Fruit fly (Drosophila melanogaster): ENCODE measurements around the gene CG9902.

The CG9902 gene

dm6 chrX:16552968-16553417 lies 5.7 kb upstream of the CG9902 start (continued):
- peak; percentile 70 for TF ChIP-seq CG8290 (GFP tag; optimal IDR thresholded peaks at IDR 0.05)
- peak; percentile 18 to 88 for TF ChIP-seq CG8290 (tag; optimal IDR thresholded peaks at IDR 0.05)
- no peak for TF ChIP-seq ewg (GFP tag; optimal IDR thresholded peaks at IDR 0.05)
- TF ChIP-seq HLH4C (GFP tag; IDR thresholded peaks at IDR 0.05; ENCODE audit: partially characterized antibody), result 0 out of 3 replicates have a peak, but pooled peaks have one; percentile 30
- TF ChIP-seq CG1832 (GFP tag; optimal IDR thresholded peaks at IDR 0.05), result no peak
- TF ChIP-seq CG14860 (GFP tag; IDR thresholded peaks at IDR 0.05; ENCODE audit: partially characterized antibody), result 0 out of 3 replicates have a peak, but pooled peaks have one; percentile 43
- peak; percentile 23 for TF ChIP-seq Sry-δ (GFP tag; optimal IDR thresholded peaks at IDR 0.05)
- TF ChIP-seq cg (GFP tag; optimal IDR thresholded peaks at IDR 0.05), result peak; percentile 77
- TF ChIP-seq sd (tag; optimal IDR thresholded peaks at IDR 0.05), result peak; percentile 24
- peak; percentile 24 for TF ChIP-seq Ets97D (GFP tag; optimal IDR thresholded peaks at IDR 0.05)
- no peak for TF ChIP-seq CG10366 (GFP tag; IDR thresholded peaks at IDR 0.05)
- no peak for TF ChIP-seq CrebB (tag; optimal IDR thresholded peaks at IDR 0.05)
- no peak for TF ChIP-seq amos (GFP tag; IDR thresholded peaks at IDR 0.05; ENCODE audit: partially characterized antibody)
- TF ChIP-seq Opbp (GFP tag; IDR thresholded peaks at IDR 0.05; ENCODE audit: partially characterized antibody), result peak; percentile 40; the same call in 1 of the 3 replicates
- TF ChIP-seq stwl (tag; optimal IDR thresholded peaks at IDR 0.05), result peak; percentile 48
- TF ChIP-seq fu2 (GFP tag; optimal IDR thresholded peaks at IDR 0.05), result no peak
- peak in 1 of 2 experiments; percentile 85 for TF ChIP-seq Pdp1 (GFP tag; optimal IDR thresholded peaks at IDR 0.05)
- TF ChIP-seq CG42726 (GFP tag; IDR thresholded peaks at IDR 0.05; ENCODE audit: partially characterized antibody), result 0 out of 2 replicates have a peak, but pooled peaks have one; percentile 43
- no peak for TF ChIP-seq tna (GFP tag; IDR thresholded peaks at IDR 0.05; ENCODE audit: partially characterized antibody)
- peak; percentile 75 for TF ChIP-seq psq (GFP tag; optimal IDR thresholded peaks at IDR 0.05)
- TF ChIP-seq YL-1 (GFP tag; optimal IDR thresholded peaks at IDR 0.05), result no peak
- no peak for TF ChIP-seq gcm (GFP tag; optimal IDR thresholded peaks at IDR 0.05)
- TF ChIP-seq nom (GFP tag; optimal IDR thresholded peaks at IDR 0.05), result no peak
- TF ChIP-seq pho (GFP tag; optimal IDR thresholded peaks at IDR 0.05), result no peak
- no peak for TF ChIP-seq CoRest (tag; optimal IDR thresholded peaks at IDR 0.05)
- peak in 1 of 2 experiments; percentile 86 for TF ChIP-seq Dfd (GFP tag; optimal IDR thresholded peaks at IDR 0.05)
- TF ChIP-seq kay (GFP tag; optimal IDR thresholded peaks at IDR 0.05), result peak; percentile 88
- TF ChIP-seq CG2199 (GFP tag; IDR thresholded peaks at IDR 0.05), result peak; percentile 49; the same call in 1 of the 3 replicates
- TF ChIP-seq emc (GFP tag; optimal IDR thresholded peaks at IDR 0.05), result no peak
- no peak for TF ChIP-seq Atf-2 (GFP tag; optimal IDR thresholded peaks at IDR 0.05)
- peak; percentile 99 for TF ChIP-seq CG31365 (tag; optimal IDR thresholded peaks at IDR 0.05)
- peak; percentile 46 for TF ChIP-seq HmgD (GFP tag; optimal IDR thresholded peaks at IDR 0.05)
- peak; percentile 93 for TF ChIP-seq pros (GFP tag; optimal IDR thresholded peaks at IDR 0.05)
- TF ChIP-seq Myb (GFP tag; optimal IDR thresholded peaks at IDR 0.05), result peak; percentile 54
- peak; percentile 36; the same call in 2 of the 3 replicates for TF ChIP-seq ci (GFP tag; IDR thresholded peaks at IDR 0.05)
- peak; percentile 90; the same call in 2 of the 4 replicates for TF ChIP-seq chinmo (GFP tag; IDR thresholded peaks at IDR 0.05; ENCODE audit: partially characterized antibody)
- no peak for TF ChIP-seq hkb (optimal IDR thresholded peaks at IDR 0.05)
- no peak for TF ChIP-seq hkb (GFP tag; IDR thresholded peaks at IDR 0.05)
- peak; percentile 31 for TF ChIP-seq chn (GFP tag; optimal IDR thresholded peaks at IDR 0.05)
- TF ChIP-seq CG4360 (GFP tag; IDR thresholded peaks at IDR 0.05), result peak; percentile 35; the same call in 1 of the 2 replicates
- no peak for TF ChIP-seq h (optimal IDR thresholded peaks at IDR 0.05)
- TF ChIP-seq Eip74EF (GFP tag; optimal IDR thresholded peaks at IDR 0.05), result peak in 1 of 2 experiments; percentile 97
- peak; percentile 97 for TF ChIP-seq CG17385 (GFP tag; optimal IDR thresholded peaks at IDR 0.05)
- TF ChIP-seq CG8765 (GFP tag; IDR thresholded peaks at IDR 0.05), result no peak
- peak; percentile 10 for TF ChIP-seq Hr3 (GFP tag; optimal IDR thresholded peaks at IDR 0.05)
- peak; percentile 28 for TF ChIP-seq D (optimal IDR thresholded peaks at IDR 0.05)
- no peak for TF ChIP-seq D (GFP tag; optimal IDR thresholded peaks at IDR 0.05)
- no peak for TF ChIP-seq ERR (GFP tag; optimal IDR thresholded peaks at IDR 0.05)
- TF ChIP-seq GATAe (GFP tag; conservative IDR thresholded peaks at IDR 0.05), result peak; percentile 63
- peak; percentile 26 for TF ChIP-seq Trl (optimal IDR thresholded peaks at IDR 0.05)
- TF ChIP-seq Trl (GFP tag; optimal IDR thresholded peaks at IDR 0.05), result no peak
